Worm (Caenorhabditis elegans): ENCODE data around the gene psd-1.
A peak's percentile ranks its signal among the peaks of the same experiment; 100 is the strongest.

- TF ChIP-seq hmg-1.1 (GFP tag; IDR thresholded peaks at IDR 0.05) (peak; percentile 75), ceh-32 (tag; optimal IDR thresholded peaks at IDR 0.05; ENCODE audit: poor library complexity) (no peak), nhr-25 (tag; optimal IDR thresholded peaks at IDR 0.05; ENCODE audit: borderline replicate concordance, insufficient read depth) (no peak), nhr-11 (tag; optimal IDR thresholded peaks at IDR 0.05) (peak; percentile 72), sdz-12 (GFP tag; optimal IDR thresholded peaks at IDR 0.05) (peak; percentile 74), nhr-76 (tag; optimal IDR thresholded peaks at IDR 0.05) (no peak), F26F4.8 (GFP tag; conservative IDR thresholded peaks at IDR 0.05) (0 out of 2 replicates have a peak, but pooled peaks have one; percentile 42), egl-43 (GFP tag; IDR thresholded peaks at IDR 0.05) (no peak; the same call in 1 of the 2 replicates), lin-13 (GFP tag; optimal IDR thresholded peaks at IDR 0.05) (peak; percentile 56), ctbp-1 (GFP tag; IDR thresholded peaks at IDR 0.05) (no peak), jun-1 (tag; optimal IDR thresholded peaks at IDR 0.05) (peak; percentile 60), lsy-2 (tag; optimal IDR thresholded peaks at IDR 0.05) (peak in 1 of 2 experiments; percentile 89)
Observed at ce11 chrIII:7278491-7278890, 3.3 kb upstream of the psd-1 start.
